Fruit fly (Drosophila melanogaster): ENCODE data around the gene sturkopf.

The sturkopf gene

dm6 chr3L:1342133-1342580 is 29.0 kb upstream of the sturkopf start, which contains the start of gene indra (continued):
- TF ChIP-seq Lim3 (GFP tag; IDR thresholded peaks at IDR 0.05): no peak
- peak; percentile 77 for TF ChIP-seq phol (tag; optimal IDR thresholded peaks at IDR 0.05)
- TF ChIP-seq CG6175 (GFP tag; IDR thresholded peaks at IDR 0.05): no peak
- TF ChIP-seq D19B (GFP tag; optimal IDR thresholded peaks at IDR 0.05): no peak
- TF ChIP-seq Vsx1 (GFP tag; optimal IDR thresholded peaks at IDR 0.05): no peak
- peak; percentile 60 for TF ChIP-seq CG16813 (GFP tag; IDR thresholded peaks at IDR 0.05; ENCODE audit: partially characterized antibody)
- TF ChIP-seq org-1 (GFP tag; optimal IDR thresholded peaks at IDR 0.05): no peak
- no peak for TF ChIP-seq CG43689 (GFP tag; IDR thresholded peaks at IDR 0.05)
- peak; percentile 46 for TF ChIP-seq zen (tag; optimal IDR thresholded peaks at IDR 0.05)
- TF ChIP-seq CrebB (tag; optimal IDR thresholded peaks at IDR 0.05): peak; percentile 10
- TF ChIP-seq MESR4 (GFP tag; optimal IDR thresholded peaks at IDR 0.05): peak; percentile 31
- TF ChIP-seq cg (GFP tag; optimal IDR thresholded peaks at IDR 0.05): no peak
- TF ChIP-seq CG7928 (GFP tag; optimal IDR thresholded peaks at IDR 0.05): no peak
- TF ChIP-seq CG13775 (GFP tag; optimal IDR thresholded peaks at IDR 0.05): peak; percentile 67
- TF ChIP-seq CG16779 (GFP tag; IDR thresholded peaks at IDR 0.05): no peak
- no peak for TF ChIP-seq Asciz (GFP tag; optimal IDR thresholded peaks at IDR 0.05)
- TF ChIP-seq D (optimal IDR thresholded peaks at IDR 0.05): no peak
- no peak for TF ChIP-seq D (GFP tag; optimal IDR thresholded peaks at IDR 0.05)
- TF ChIP-seq emc (GFP tag; optimal IDR thresholded peaks at IDR 0.05): no peak
- no peak; the same call in 2 of the 3 replicates for TF ChIP-seq CG17361 (GFP tag; IDR thresholded peaks at IDR 0.05)
- no peak for TF ChIP-seq CG7745 (tag; optimal IDR thresholded peaks at IDR 0.05)
- TF ChIP-seq tll (GFP tag; optimal IDR thresholded peaks at IDR 0.05): no peak
- TF ChIP-seq schlank (tag; optimal IDR thresholded peaks at IDR 0.05): no peak
- TF ChIP-seq CG14860 (GFP tag; IDR thresholded peaks at IDR 0.05; ENCODE audit: partially characterized antibody): peak; percentile 38; the same call in 1 of the 3 replicates
- TF ChIP-seq slou (GFP tag; optimal IDR thresholded peaks at IDR 0.05): peak; percentile 9
- TF ChIP-seq crc (GFP tag; optimal IDR thresholded peaks at IDR 0.05): no peak
- no peak for TF ChIP-seq Sry-β (GFP tag; optimal IDR thresholded peaks at IDR 0.05)
- TF ChIP-seq Side (GFP tag; optimal IDR thresholded peaks at IDR 0.05): no peak
- TF ChIP-seq CG12104 (GFP tag; optimal IDR thresholded peaks at IDR 0.05): peak; percentile 49
- TF ChIP-seq Atf6 (GFP tag; IDR thresholded peaks at IDR 0.05): peak; percentile 44; the same call in 1 of the 2 replicates
- TF ChIP-seq CG33557 (GFP tag; optimal IDR thresholded peaks at IDR 0.05): peak; percentile 45
- no peak for TF ChIP-seq sima (GFP tag; optimal IDR thresholded peaks at IDR 0.05)
- no peak for TF ChIP-seq CG2129 (GFP tag; IDR thresholded peaks at IDR 0.05; ENCODE audit: partially characterized antibody)
- TF ChIP-seq Ets97D (GFP tag; optimal IDR thresholded peaks at IDR 0.05): peak; percentile 75
- no peak for TF ChIP-seq ase (GFP tag; IDR thresholded peaks at IDR 0.05)
- no peak for TF ChIP-seq CG12219 (GFP tag; optimal IDR thresholded peaks at IDR 0.05)
- TF ChIP-seq HLH54F (GFP tag; optimal IDR thresholded peaks at IDR 0.05): peak; percentile 70
- TF ChIP-seq CkIIα-i1 (GFP tag; IDR thresholded peaks at IDR 0.05): no peak
- TF ChIP-seq Camta (GFP tag; optimal IDR thresholded peaks at IDR 0.05): peak; percentile 24
- TF ChIP-seq peb (GFP tag; IDR thresholded peaks at IDR 0.05): no peak
- peak; percentile 38 for TF ChIP-seq dmrt11E (tag; optimal IDR thresholded peaks at IDR 0.05)
- TF ChIP-seq CG2116 (GFP tag; optimal IDR thresholded peaks at IDR 0.05): peak; percentile 97
- peak; percentile 24 for TF ChIP-seq CG7271 (tag; optimal IDR thresholded peaks at IDR 0.05)
- no peak for TF ChIP-seq bcd (GFP tag; optimal IDR thresholded peaks at IDR 0.05)
- peak; percentile 71; the same call in 2 of the 3 replicates for TF ChIP-seq Opbp (GFP tag; IDR thresholded peaks at IDR 0.05; ENCODE audit: partially characterized antibody)
- TF ChIP-seq CG11398 (GFP tag; optimal IDR thresholded peaks at IDR 0.05): peak; percentile 12
- TF ChIP-seq CG10431 (GFP tag; optimal IDR thresholded peaks at IDR 0.05): no peak
- 0 out of 2 replicates have a peak, but pooled peaks have one; percentile 46 for TF ChIP-seq danr (GFP tag; IDR thresholded peaks at IDR 0.05)
- TF ChIP-seq bowl (GFP tag; IDR thresholded peaks at IDR 0.05): no peak
- no peak for TF ChIP-seq Optix (GFP tag; IDR thresholded peaks at IDR 0.05)
- no peak for TF ChIP-seq CG1832 (GFP tag; optimal IDR thresholded peaks at IDR 0.05)

All from whole organism, embryonic.